Fruit fly (Drosophila melanogaster): ENCODE measurements around the gene GATAd.
A peak's percentile ranks its signal among the peaks of the same experiment; 100 is the strongest.

The GATAd gene

DNA sequence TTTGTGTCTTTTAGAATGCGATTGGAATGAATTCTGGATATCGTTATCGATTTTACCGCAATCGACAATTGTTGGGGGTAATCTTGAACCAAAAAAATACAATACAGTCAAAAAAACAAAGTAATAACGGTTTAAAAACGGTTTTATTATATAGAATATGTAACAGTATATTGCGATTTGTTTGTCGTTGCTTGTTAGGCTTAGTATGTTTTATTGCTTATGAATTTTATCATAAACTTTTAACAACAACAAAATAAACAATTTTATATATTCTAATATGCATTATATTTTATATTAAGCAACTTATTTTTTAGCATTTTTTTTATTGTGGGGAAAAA lies 33.8 kb upstream of the GATAd start, which contains the start of gene CYLD (continued):
- no peak for TF ChIP-seq ab (GFP tag; optimal IDR thresholded peaks at IDR 0.05)
- peak; percentile 49 for TF ChIP-seq sug (tag; optimal IDR thresholded peaks at IDR 0.05)
- no peak for TF ChIP-seq C15 (GFP tag; IDR thresholded peaks at IDR 0.05)
- peak; percentile 17 for TF ChIP-seq bab2 (GFP tag; optimal IDR thresholded peaks at IDR 0.05)
- 0 out of 2 replicates have a peak, but pooled peaks have one; percentile 39 for TF ChIP-seq CG14441 (GFP tag; IDR thresholded peaks at IDR 0.05)
- peak; percentile 51; the same call in 1 of the 2 replicates for TF ChIP-seq E2f1 (GFP tag; IDR thresholded peaks at IDR 0.05)
- peak; percentile 63 for TF ChIP-seq CG13775 (GFP tag; optimal IDR thresholded peaks at IDR 0.05)
- no peak for TF ChIP-seq eyg (GFP tag; optimal IDR thresholded peaks at IDR 0.05)
- peak; percentile 60 for TF ChIP-seq CG4820 (GFP tag; optimal IDR thresholded peaks at IDR 0.05)
- no peak for TF ChIP-seq crp (GFP tag; optimal IDR thresholded peaks at IDR 0.05)
- peak; percentile 9 for TF ChIP-seq CG4707 (GFP tag; optimal IDR thresholded peaks at IDR 0.05)
- no peak for TF ChIP-seq CG5180 (GFP tag; optimal IDR thresholded peaks at IDR 0.05)
- peak; percentile 61 for TF ChIP-seq CG10654 (GFP tag; optimal IDR thresholded peaks at IDR 0.05)
- peak; percentile 62 for TF ChIP-seq CG1233 (GFP tag; optimal IDR thresholded peaks at IDR 0.05)
- TF ChIP-seq CG8290 (GFP tag; optimal IDR thresholded peaks at IDR 0.05) = peak; percentile 4
- TF ChIP-seq CG8290 (tag; optimal IDR thresholded peaks at IDR 0.05) = peak in 1 of 2 experiments; percentile 75
- TF ChIP-seq tup (GFP tag; optimal IDR thresholded peaks at IDR 0.05) = no peak
- TF ChIP-seq CG11247 (GFP tag; IDR thresholded peaks at IDR 0.05) = no peak
- TF ChIP-seq nerfin-1 (tag; optimal IDR thresholded peaks at IDR 0.05) = peak; percentile 37
- no peak for TF ChIP-seq CG31224 (GFP tag; IDR thresholded peaks at IDR 0.05)
- peak; percentile 54 for TF ChIP-seq fd96Cb (tag; optimal IDR thresholded peaks at IDR 0.05)
- TF ChIP-seq Fer2 (tag; optimal IDR thresholded peaks at IDR 0.05) = peak; percentile 19
- TF ChIP-seq CG3838 (GFP tag; optimal IDR thresholded peaks at IDR 0.05) = peak; percentile 35
- TF ChIP-seq nau (GFP tag; optimal IDR thresholded peaks at IDR 0.05) = no peak
- peak; percentile 62 for TF ChIP-seq zen (tag; optimal IDR thresholded peaks at IDR 0.05)
- no peak for TF ChIP-seq Sin3A (optimal IDR thresholded peaks at IDR 0.05)
- peak; percentile 72 for TF ChIP-seq CG13296 (GFP tag; optimal IDR thresholded peaks at IDR 0.05)
- peak; percentile 73 for TF ChIP-seq gcm (GFP tag; optimal IDR thresholded peaks at IDR 0.05)
- TF ChIP-seq CG18262 (tag; optimal IDR thresholded peaks at IDR 0.05) = peak; percentile 83
- TF ChIP-seq CG30020 (tag; optimal IDR thresholded peaks at IDR 0.05) = peak; percentile 87
- TF ChIP-seq H2.0 (GFP tag; IDR thresholded peaks at IDR 0.05) = peak; percentile 66
- TF ChIP-seq CG2199 (GFP tag; IDR thresholded peaks at IDR 0.05) = no peak
- TF ChIP-seq CG14667 (GFP tag; IDR thresholded peaks at IDR 0.05) = no peak
- TF ChIP-seq lilli (GFP tag; optimal IDR thresholded peaks at IDR 0.05) = peak; percentile 53
- peak; percentile 85 for TF ChIP-seq CG17829 (tag; optimal IDR thresholded peaks at IDR 0.05)
- TF ChIP-seq zen2 (GFP tag; IDR thresholded peaks at IDR 0.05; ENCODE audit: partially characterized antibody) = no peak
- peak; percentile 58; the same call in 1 of the 4 replicates for TF ChIP-seq Dll (GFP tag; IDR thresholded peaks at IDR 0.05; ENCODE audit: partially characterized antibody)
- TF ChIP-seq MESR4 (GFP tag; optimal IDR thresholded peaks at IDR 0.05) = peak; percentile 26
- peak; percentile 20 for TF ChIP-seq CG3407 (GFP tag; optimal IDR thresholded peaks at IDR 0.05)
- peak; percentile 85 for TF ChIP-seq PHDP (tag; optimal IDR thresholded peaks at IDR 0.05)
- TF ChIP-seq CG2875 (GFP tag; optimal IDR thresholded peaks at IDR 0.05) = peak; percentile 41
- TF ChIP-seq HLH3B (GFP tag; IDR thresholded peaks at IDR 0.05) = peak; percentile 44; the same call in 1 of the 2 replicates
- no peak for TF ChIP-seq CG4854 (GFP tag; optimal IDR thresholded peaks at IDR 0.05)
- peak; percentile 63 for TF ChIP-seq Ssrp (tag; optimal IDR thresholded peaks at IDR 0.05)
- no peak for TF ChIP-seq hkb (optimal IDR thresholded peaks at IDR 0.05)
- TF ChIP-seq hkb (GFP tag; IDR thresholded peaks at IDR 0.05) = peak; percentile 85
- peak; percentile 77 for TF ChIP-seq phol (tag; optimal IDR thresholded peaks at IDR 0.05)
- no peak for TF ChIP-seq da (GFP tag; optimal IDR thresholded peaks at IDR 0.05)
- TF ChIP-seq CG17328 (GFP tag; IDR thresholded peaks at IDR 0.05) = peak; percentile 82
- peak; percentile 18 for TF ChIP-seq pho (GFP tag; optimal IDR thresholded peaks at IDR 0.05)
- peak; percentile 26 for TF ChIP-seq nom (GFP tag; optimal IDR thresholded peaks at IDR 0.05)

Measured in whole organism, embryonic.